Worm (Caenorhabditis elegans) whole organism, midembryonic: ENCODE measurements around the gene F42G2.2.

Source experiments
- T22C8.4 ChIP-seq: fragments of 200-800 bp; sonication (Bioruptor generic); IDR thresholded peaks from 2 replicates; pipeline ENCODE4 v1.3.6; 2022; ENCODE audit warnings: missing genetic modification characterization, missing compliant biosample characterization
- cog-1 ChIP-seq: sonication (generic microtip); optimal IDR thresholded peaks from 2 replicates; lab custom pipeline; 2016; ENCODE audit warnings: missing genetic modification characterization, missing compliant biosample characterization
- flt-1 ChIP-seq: fragments of 200-800 bp; sonication (Bioruptor generic); IDR thresholded peaks from 2 replicates; pipeline ENCODE4 v1.3.6; 2022; ENCODE audit warnings: missing genetic modification characterization, missing compliant biosample characterization
- klf-2 ChIP-seq: fragments of 200-800 bp; sonication (Bioruptor generic); conservative IDR thresholded peaks from 2 replicates; pipeline ENCODE4 v1.3.6; 2022; ENCODE audit warnings: missing genetic modification reagents, missing genetic modification characterization, missing compliant biosample characterization
- med-1 ChIP-seq: sonication (generic microtip); optimal IDR thresholded peaks from 2 replicates; lab custom pipeline; 2017; ENCODE audit warnings: missing genetic modification characterization, mild to moderate bottlenecking, missing compliant biosample characterization, antibody characterized with exemption, missing genetic modification reagents; ENCODE audit not compliant: insufficient read depth
- ref-1 ChIP-seq: fragments of 200-800 bp; sonication (Bioruptor generic); conservative IDR thresholded peaks from 2 replicates; pipeline ENCODE4 v1.3.6; 2022; ENCODE audit warnings: missing genetic modification reagents, missing genetic modification characterization, missing compliant biosample characterization
- tab-1 ChIP-seq: fragments of 200-800 bp; sonication (Bioruptor generic); IDR thresholded peaks from 2 replicates; pipeline ENCODE4 v1.3.6; 2022; ENCODE audit warnings: missing genetic modification characterization, missing compliant biosample characterization
- ztf-23 ChIP-seq: fragments of 200-800 bp; sonication (Bioruptor generic); IDR thresholded peaks from 2 replicates; pipeline ENCODE4 v1.3.6; 2022; ENCODE audit warnings: missing genetic modification reagents, missing genetic modification characterization, missing compliant biosample characterization
- ztf-29 ChIP-seq: fragments of 200-800 bp; sonication (Bioruptor generic); IDR thresholded peaks from 2 replicates; pipeline ENCODE4 v1.3.6; 2022; ENCODE audit warnings: missing genetic modification reagents, missing genetic modification characterization, missing compliant biosample characterization

F42G2.2 gene

DNA sequence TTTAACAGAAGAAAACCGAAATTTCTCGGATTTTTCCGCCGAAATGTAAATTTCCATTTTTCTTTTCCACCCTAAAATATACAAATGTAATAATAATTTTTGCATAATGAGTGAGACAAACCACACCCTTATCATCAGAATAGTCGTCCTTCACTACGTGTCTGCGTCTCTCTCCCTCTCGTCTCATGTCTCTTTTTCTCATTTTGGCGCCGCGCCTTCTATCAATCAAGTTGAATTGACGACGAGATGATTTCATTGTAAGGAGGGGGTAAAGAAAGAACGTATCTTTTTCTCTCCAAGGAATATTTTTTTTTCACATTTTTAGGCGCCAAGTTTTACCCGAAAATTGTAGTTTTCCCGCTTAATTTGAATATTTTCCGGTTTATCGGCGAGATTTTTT, 20.2 kb downstream of the F42G2.2 start:
- no peak for TF ChIP-seq med-1 (GFP tag; lab: Kevin White, UChicago)
- no peak for TF ChIP-seq klf-2 (GFP tag; lab: Robert Waterston, UW)
- no peak for TF ChIP-seq cog-1 (tag; lab: Kevin White, UChicago)
- TF ChIP-seq flt-1 (GFP tag; lab: Robert Waterston, UW), result no peak
- TF ChIP-seq ztf-29, result no peak
- TF ChIP-seq T22C8.4, result no peak
- no peak for TF ChIP-seq tab-1 (GFP tag; lab: Robert Waterston, UW)
- TF ChIP-seq ref-1 (GFP tag; lab: Robert Waterston, UW), result no peak
- TF ChIP-seq ztf-23 (GFP tag; lab: Robert Waterston, UW), result no peak

DNA sequence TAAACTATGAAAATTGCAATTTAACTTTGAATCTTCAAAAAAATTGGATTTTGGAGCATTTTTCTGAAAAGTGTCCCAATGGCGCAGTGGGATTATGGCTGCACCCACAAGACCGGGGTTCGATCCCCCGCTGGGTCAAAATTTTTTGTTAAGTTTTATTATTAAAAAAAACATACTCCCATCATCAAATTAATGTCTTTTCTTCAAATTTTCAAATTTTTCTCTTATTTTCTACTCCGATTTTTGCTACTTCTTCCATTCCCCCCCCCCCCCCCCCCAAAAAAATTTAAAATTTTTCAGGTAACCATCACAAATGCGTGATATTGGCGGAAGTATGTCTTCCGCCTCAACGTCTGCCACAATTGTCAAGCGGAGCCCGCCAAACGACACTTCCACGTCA, 21.0 kb downstream of the F42G2.2 start, which contains the start of gene vab-19:
Gene vab-19, plus strand, starts transcription at position 301 of the 400 bp plus-strand sequence.
- no peak for TF ChIP-seq cog-1 (tag; lab: Kevin White, UChicago)
- no peak for TF ChIP-seq tab-1 (GFP tag; lab: Robert Waterston, UW)
- TF ChIP-seq ztf-29, result no peak
- no peak for TF ChIP-seq ztf-23 (GFP tag; lab: Robert Waterston, UW)

DNA sequence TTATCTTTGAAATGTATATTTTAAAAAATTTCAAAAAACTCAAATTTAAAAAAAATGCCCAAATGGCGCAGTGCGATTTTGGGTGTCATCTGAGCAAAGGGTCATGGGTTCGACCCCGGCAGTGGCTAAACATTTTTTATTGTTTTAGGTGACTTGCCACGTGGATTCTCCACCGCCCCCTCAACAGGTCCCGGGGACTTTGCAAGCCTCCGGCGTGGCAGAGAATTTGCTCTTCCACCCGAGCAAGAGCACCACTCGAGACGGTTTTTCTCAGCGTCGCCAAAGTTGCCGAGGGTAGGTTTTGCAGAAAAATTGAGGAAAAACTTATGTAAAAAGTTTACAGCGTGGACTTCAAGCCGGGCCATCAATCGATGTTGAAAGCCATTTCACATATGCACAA, 23.2 kb downstream of the F42G2.2 start:
- TF ChIP-seq T22C8.4 (no peak), klf-2 (GFP tag; lab: Robert Waterston, UW) (no peak), ref-1 (GFP tag; lab: Robert Waterston, UW) (no peak), tab-1 (GFP tag; lab: Robert Waterston, UW) (no peak)

DNA sequence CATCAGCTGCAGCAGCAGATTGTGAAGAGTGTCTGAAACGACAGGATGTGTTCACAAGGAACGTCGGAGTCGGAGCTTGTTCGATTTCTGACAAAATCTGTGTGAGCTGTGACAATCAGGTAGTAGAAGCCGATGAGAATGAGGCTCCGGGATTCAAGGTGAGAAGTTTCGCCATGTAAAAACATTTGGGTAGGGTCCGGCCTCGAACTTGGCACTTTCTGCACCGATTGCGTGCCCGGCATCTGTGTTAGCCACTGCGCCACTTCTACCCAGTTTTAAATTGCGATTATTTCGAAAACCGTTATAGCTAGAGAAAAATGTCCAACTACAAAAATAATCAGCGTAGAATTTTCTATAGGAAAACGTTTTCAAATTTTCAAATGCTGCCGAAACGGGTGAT, 24.7 kb downstream of the F42G2.2 start:
- TF ChIP-seq klf-2 (GFP tag; lab: Robert Waterston, UW) (no peak), cog-1 (tag; lab: Kevin White, UChicago) (no peak), ztf-29 (no peak)

DNA sequence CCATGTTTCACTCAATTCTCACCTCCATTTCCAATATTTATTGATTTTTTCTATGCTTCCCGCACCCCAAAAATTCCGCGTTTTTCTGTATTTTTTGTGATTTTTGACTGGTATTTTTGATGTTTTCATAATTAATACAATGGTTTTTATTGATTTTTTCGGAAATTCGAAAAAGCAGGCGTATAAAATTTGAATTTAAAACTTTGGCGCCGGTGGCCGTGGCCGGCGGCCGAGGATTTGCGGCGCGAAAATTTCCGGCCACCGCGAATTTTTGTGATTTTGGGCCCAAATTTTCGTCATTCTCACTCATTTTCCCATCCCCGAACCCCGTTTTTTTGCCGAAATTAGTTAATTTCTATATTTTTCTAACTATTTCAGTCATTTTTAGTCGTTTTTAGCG, 29.0 kb downstream of the F42G2.2 start:
- no peak for TF ChIP-seq flt-1 (GFP tag; lab: Robert Waterston, UW)
- no peak for TF ChIP-seq med-1 (GFP tag; lab: Kevin White, UChicago)
- TF ChIP-seq tab-1 (GFP tag; lab: Robert Waterston, UW), result no peak
- peak; percentile 48 for TF ChIP-seq T22C8.4
- no peak for TF ChIP-seq ref-1 (GFP tag; lab: Robert Waterston, UW)
- TF ChIP-seq ztf-23 (GFP tag; lab: Robert Waterston, UW), result no peak
- no peak for TF ChIP-seq cog-1 (tag; lab: Kevin White, UChicago)
- TF ChIP-seq ztf-29, result no peak
- TF ChIP-seq klf-2 (GFP tag; lab: Robert Waterston, UW), result 0 out of 2 replicates have a peak, but pooled peaks have one; percentile 34

DNA sequence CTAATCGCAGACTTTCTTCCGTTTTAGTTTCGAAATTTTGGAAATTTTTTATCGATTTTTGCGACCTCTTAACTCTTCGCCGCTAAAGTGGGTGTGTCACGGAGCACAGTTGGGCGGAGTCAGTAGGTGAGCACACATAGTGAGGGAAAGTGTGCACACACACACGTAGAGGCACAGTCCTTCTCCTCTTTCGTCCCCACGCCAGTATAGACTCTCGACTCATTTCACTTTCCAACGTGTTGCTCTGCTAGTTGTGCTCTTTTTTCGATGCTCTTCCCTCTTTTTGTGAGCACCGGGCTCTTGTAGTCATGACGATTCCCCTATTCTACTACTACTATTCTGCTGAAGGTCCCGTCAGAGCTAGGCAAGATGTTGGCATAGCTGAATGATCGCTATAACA, 30.5 kb downstream of the F42G2.2 start:
- TF ChIP-seq T22C8.4 (no peak; the same call in 1 of the 2 replicates), klf-2 (GFP tag; lab: Robert Waterston, UW) (peak; percentile 50; the same call in 1 of the 2 replicates)

DNA sequence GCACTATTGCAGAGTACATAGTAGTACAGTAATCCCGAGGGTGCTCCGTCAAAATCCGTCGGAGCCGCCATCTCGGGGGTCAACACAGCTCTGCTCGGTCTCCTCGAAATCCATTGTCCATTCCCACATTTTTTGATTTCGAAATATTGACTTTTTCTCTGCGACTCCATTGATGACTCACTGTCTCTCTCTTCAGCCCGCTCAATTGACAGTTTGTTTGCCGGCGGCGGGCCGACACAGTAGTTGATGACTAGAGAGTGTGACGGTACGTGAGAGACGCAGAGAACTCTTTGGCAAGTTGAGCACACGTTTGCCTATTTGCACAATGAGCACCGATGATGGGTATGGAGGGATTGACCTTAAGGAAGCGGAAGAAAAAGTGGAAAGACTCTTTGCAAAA, 32.8 kb downstream of the F42G2.2 start:
- TF ChIP-seq flt-1 (GFP tag; lab: Robert Waterston, UW) (no peak), tab-1 (GFP tag; lab: Robert Waterston, UW) (no peak), ztf-23 (GFP tag; lab: Robert Waterston, UW) (no peak), ref-1 (GFP tag; lab: Robert Waterston, UW) (no peak), T22C8.4 (no peak), klf-2 (GFP tag; lab: Robert Waterston, UW) (no peak), cog-1 (tag; lab: Kevin White, UChicago) (no peak), ztf-29 (no peak), med-1 (GFP tag; lab: Kevin White, UChicago) (no peak)

DNA sequence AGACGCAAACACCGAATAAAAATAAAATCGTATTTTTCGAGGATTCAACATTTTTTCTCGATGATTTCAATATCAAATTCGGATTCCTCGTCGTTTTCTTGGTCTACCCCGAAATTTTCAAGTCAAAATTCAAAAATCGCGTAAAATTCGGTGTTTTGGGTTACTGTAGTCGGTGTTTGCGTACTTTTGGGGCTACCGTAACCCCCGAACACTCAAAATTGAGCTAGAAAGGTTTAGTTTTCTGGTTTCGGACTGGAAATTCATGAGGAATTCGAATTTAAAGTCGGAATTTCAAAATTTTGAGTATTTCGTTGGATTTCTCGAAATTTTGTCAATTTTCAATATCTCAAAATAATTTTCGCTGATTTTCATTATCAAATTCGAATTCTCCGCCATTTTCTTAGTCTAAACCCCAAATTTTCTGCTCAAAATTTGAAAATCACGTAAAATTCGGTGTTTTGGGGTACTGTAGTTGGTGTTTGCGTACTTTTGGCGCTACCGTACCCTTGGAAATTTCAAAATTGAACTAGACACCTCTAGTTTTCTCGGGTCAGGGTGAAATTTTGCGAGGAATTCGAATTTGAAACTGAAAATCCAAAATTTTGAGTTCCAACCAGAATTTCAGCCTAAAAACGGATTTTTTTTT, 34.0 kb downstream of the F42G2.2 start:
- TF ChIP-seq klf-2 (GFP tag; lab: Robert Waterston, UW) (no peak), tab-1 (GFP tag; lab: Robert Waterston, UW) (no peak), ref-1 (GFP tag; lab: Robert Waterston, UW) (no peak), ztf-29 (no peak)

DNA sequence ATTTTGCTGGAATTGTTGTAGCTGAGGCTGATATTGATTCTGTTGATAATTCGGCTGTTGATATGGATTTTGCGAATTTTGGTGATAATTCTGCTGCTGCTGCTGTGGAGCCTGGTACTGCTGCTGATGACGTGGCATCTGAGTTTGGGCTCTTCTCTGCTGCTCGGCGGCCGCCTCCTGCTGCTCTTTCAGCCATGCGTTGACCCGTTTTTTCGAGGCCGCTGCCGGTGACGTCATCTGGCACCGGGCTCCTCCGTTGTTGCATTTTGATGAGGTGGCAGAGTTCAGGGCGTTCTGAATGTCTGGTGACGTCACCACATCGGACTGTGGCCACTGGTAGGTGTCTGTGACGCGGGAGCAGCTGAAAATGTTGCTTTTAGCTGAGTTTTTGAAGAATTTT, 35.0 kb downstream of the F42G2.2 start:
- TF ChIP-seq cog-1 (tag; lab: Kevin White, UChicago) (no peak), ref-1 (GFP tag; lab: Robert Waterston, UW) (no peak), tab-1 (GFP tag; lab: Robert Waterston, UW) (no peak), med-1 (GFP tag; lab: Kevin White, UChicago) (no peak), klf-2 (GFP tag; lab: Robert Waterston, UW) (no peak)

DNA sequence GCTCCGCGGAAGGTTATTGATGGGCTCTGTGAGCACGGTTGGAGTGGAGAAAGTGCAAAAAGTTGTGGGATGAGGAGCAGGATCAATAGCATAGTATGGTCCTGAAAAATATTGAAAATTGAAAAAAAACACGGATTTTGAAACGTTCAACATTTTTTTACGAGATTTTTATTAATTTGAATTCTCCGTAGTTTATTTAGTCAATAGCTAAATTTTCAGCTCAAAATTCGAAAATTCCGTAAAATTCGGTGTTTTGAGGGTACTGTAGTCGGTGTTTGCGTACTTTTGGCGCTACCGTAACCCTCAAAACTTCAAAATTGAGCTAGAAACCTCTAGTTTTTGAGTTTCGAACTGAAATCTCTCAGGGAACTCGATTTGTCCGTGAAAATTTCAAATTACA, 36.9 kb downstream of the F42G2.2 start, which contains the start of gene pqn-42:
Gene pqn-42, minus strand, starts transcription at position 101 of the 400 bp plus-strand sequence.
- TF ChIP-seq T22C8.4, result no peak
- no peak for TF ChIP-seq flt-1 (GFP tag; lab: Robert Waterston, UW)
- no peak for TF ChIP-seq cog-1 (tag; lab: Kevin White, UChicago)
- TF ChIP-seq ztf-23 (GFP tag; lab: Robert Waterston, UW), result no peak
- no peak for TF ChIP-seq ztf-29
- TF ChIP-seq ref-1 (GFP tag; lab: Robert Waterston, UW), result no peak
- no peak for TF ChIP-seq klf-2 (GFP tag; lab: Robert Waterston, UW)
- TF ChIP-seq med-1 (GFP tag; lab: Kevin White, UChicago), result no peak
- TF ChIP-seq tab-1 (GFP tag; lab: Robert Waterston, UW), result no peak
